Fruit fly (Drosophila melanogaster) whole organism, embryonic: ENCODE measurements around the gene gcm.
A peak's percentile ranks its signal among the peaks of the same experiment; 100 is the strongest.

Experiments used
- Awh ChIP-seq: fragments of 200-800 bp; sonication (Bioruptor generic); IDR thresholded peaks from 2 replicates; pipeline ENCODE4, ENCODE4 v1.3.6; 2022; ENCODE audit warnings: missing biosample characterization, missing genetic modification characterization
- B-H1 ChIP-seq: fragments of 200-800 bp; sonication (Bioruptor generic); IDR thresholded peaks from 3 replicates; pipeline ENCODE4 v1.3.6; 2022; ENCODE audit warnings: missing biosample characterization, missing genetic modification characterization
- CG11247 ChIP-seq: fragments of 200-800 bp; sonication (Bioruptor generic); IDR thresholded peaks from 2 replicates; pipeline ENCODE4 v1.3.6; 2022; ENCODE audit warnings: missing biosample characterization, missing genetic modification characterization
- CG12071 ChIP-seq: fragments of 200-800 bp; sonication (Bioruptor generic); optimal IDR thresholded peaks from 3 replicates; lab custom pipeline; 2018; ENCODE audit warnings: missing biosample characterization, mild to moderate bottlenecking, missing genetic modification characterization
- CG1233 ChIP-seq: fragments of 200-800 bp; sonication (Bioruptor generic); optimal IDR thresholded peaks from 4 replicates; lab custom pipeline; 2018; ENCODE audit warnings: missing biosample characterization, mild to moderate bottlenecking, missing genetic modification characterization
- CG14710 ChIP-seq: fragments of 200-800 bp; sonication (Bioruptor generic); optimal IDR thresholded peaks from 3 replicates; lab custom pipeline; 2019; ENCODE audit warnings: missing biosample characterization, mild to moderate bottlenecking, missing genetic modification characterization, moderate library complexity
- CG1529 ChIP-seq: fragments of 200-800 bp; sonication (Bioruptor generic); optimal IDR thresholded peaks from 3 replicates; lab custom pipeline; 2018; ENCODE audit warnings: missing biosample characterization, missing genetic modification characterization
- CG15696 ChIP-seq: fragments of 200-800 bp; sonication (Bioruptor generic); optimal IDR thresholded peaks from 2 replicates; lab custom pipeline; 2019; ENCODE audit warnings: missing biosample characterization, mild to moderate bottlenecking, missing genetic modification characterization, moderate library complexity
- CG17802 ChIP-seq: fragments of 200-800 bp; sonication (Bioruptor generic); optimal IDR thresholded peaks from 2 replicates; lab custom pipeline; 2018; ENCODE audit warnings: missing biosample characterization, mild to moderate bottlenecking, missing genetic modification characterization, moderate library complexity
- CG18599 ChIP-seq: fragments of 200-800 bp; sonication (Bioruptor generic); optimal IDR thresholded peaks from 3 replicates; lab custom pipeline; 2017; ENCODE audit warnings: missing biosample characterization, missing genetic modification characterization, mild to moderate bottlenecking, moderate library complexity, missing genetic modification reagents
- CG2120 ChIP-seq: fragments of 200-800 bp; sonication (Bioruptor generic); optimal IDR thresholded peaks from 3 replicates; lab custom pipeline; 2016; ENCODE audit warnings: missing biosample characterization, missing genetic modification characterization
- CG30020 ChIP-seq: fragments of 200-800 bp; optimal IDR thresholded peaks from 2 replicates; lab custom pipeline; 2019; ENCODE audit warnings: missing biosample characterization, mild to moderate bottlenecking, missing genetic modification characterization, moderate library complexity
- CG32767 ChIP-seq: fragments of 200-800 bp; sonication (Bioruptor generic); IDR thresholded peaks from 2 replicates; pipeline ENCODE4 v1.3.6; 2022; ENCODE audit warnings: missing biosample characterization, missing genetic modification characterization
- CG3281 ChIP-seq: fragments of 200-800 bp; sonication (Bioruptor generic); optimal IDR thresholded peaks from 3 replicates; lab custom pipeline; 2017; ENCODE audit warnings: missing biosample characterization, mild to moderate bottlenecking, missing genetic modification characterization
- CG34376 ChIP-seq: fragments of 200-800 bp; sonication (Bioruptor generic); optimal IDR thresholded peaks from 2 replicates; lab custom pipeline; 2018; ENCODE audit warnings: missing biosample characterization, mild to moderate bottlenecking, missing genetic modification characterization
- CG4820 ChIP-seq: fragments of 200-800 bp; sonication (Bioruptor generic); optimal IDR thresholded peaks from 3 replicates; lab custom pipeline; 2016; ENCODE audit warnings: missing biosample characterization, missing genetic modification characterization
- CG6175 ChIP-seq: fragments of 200-800 bp; sonication (Bioruptor generic); IDR thresholded peaks from 3 replicates; pipeline ENCODE4 v1.3.6; 2022; ENCODE audit warnings: missing biosample characterization, missing genetic modification characterization
- CG6765 ChIP-seq: fragments of 200-800 bp; sonication (Bioruptor generic); optimal IDR thresholded peaks from 3 replicates; lab custom pipeline; 2017; ENCODE audit warnings: missing biosample characterization, mild to moderate bottlenecking, missing genetic modification characterization
- CG9876 ChIP-seq: fragments of 200-800 bp; sonication (Bioruptor generic); optimal IDR thresholded peaks from 2 replicates; lab custom pipeline; 2016; ENCODE audit warnings: missing biosample characterization, missing genetic modification characterization
- Chrac-16 ChIP-seq: fragments of 200-800 bp; sonication (Bioruptor generic); optimal IDR thresholded peaks from 3 replicates; lab custom pipeline; 2016; ENCODE audit warnings: missing biosample characterization, missing genetic modification characterization
- D19A ChIP-seq: fragments of 200-800 bp; optimal IDR thresholded peaks from 3 replicates; lab custom pipeline; 2019; ENCODE audit warnings: missing biosample characterization, mild to moderate bottlenecking, missing genetic modification characterization, moderate library complexity
- Dip2 ChIP-seq: fragments of 200-800 bp; sonication (Bioruptor generic); IDR thresholded peaks from 2 replicates; pipeline ENCODE4 v1.3.6; 2022; ENCODE audit warnings: missing biosample characterization, missing genetic modification characterization
- Doc2 ChIP-seq: fragments of 200-800 bp; sonication (Bioruptor generic); IDR thresholded peaks from 2 replicates; pipeline ENCODE4 v1.3.6; 2022; ENCODE audit warnings: missing biosample characterization, missing genetic modification characterization
- Doc3 ChIP-seq: fragments of 200-800 bp; sonication (Bioruptor generic); IDR thresholded peaks from 3 replicates; pipeline ENCODE4 v1.3.6; 2022; ENCODE audit warnings: missing biosample characterization, missing genetic modification characterization; ENCODE audit not compliant: partially characterized antibody
- E2f2 ChIP-seq: fragments of 200-800 bp; sonication (Bioruptor generic); IDR thresholded peaks from 2 replicates; pipeline ENCODE4 v1.3.6; 2022; ENCODE audit warnings: missing biosample characterization, missing genetic modification characterization
- ERR ChIP-seq: fragments of 200-800 bp; sonication (Bioruptor generic); optimal IDR thresholded peaks from 2 replicates; lab custom pipeline; 2016; ENCODE audit warnings: missing biosample characterization, missing genetic modification characterization
- Eip74EF ChIP-seq, 2 experiments: fragments of 200-800 bp in 1 of 2; fragments of >200 bp in 1 of 2; sonication (Bioruptor generic) in 1 of 2; optimal IDR thresholded peaks; 2 replicates each; lab custom pipeline; 2017 to 2019; ENCODE audit warnings: missing biosample characterization in 2 of 2, missing genetic modification characterization in 2 of 2, mild to moderate bottlenecking in 1 of 2, moderate library complexity in 1 of 2
- Fer3 ChIP-seq: fragments of 200-800 bp; sonication (Bioruptor generic); optimal IDR thresholded peaks from 2 replicates; lab custom pipeline; 2018; ENCODE audit warnings: missing biosample characterization, mild to moderate bottlenecking, missing genetic modification characterization, moderate library complexity
- Lim3 ChIP-seq: fragments of 200-800 bp; sonication (Bioruptor generic); IDR thresholded peaks from 2 replicates; pipeline ENCODE4 v1.3.6; 2022; ENCODE audit warnings: missing biosample characterization, missing genetic modification characterization
- Meics ChIP-seq: fragments of 200-800 bp; sonication (Bioruptor generic); optimal IDR thresholded peaks from 2 replicates; lab custom pipeline; 2017; ENCODE audit warnings: missing biosample characterization, mild to moderate bottlenecking, missing genetic modification characterization
- Scr ChIP-seq: fragments of 200-800 bp; sonication (Bioruptor generic); IDR thresholded peaks from 2 replicates; pipeline ENCODE4 v1.3.6; 2022; ENCODE audit warnings: missing biosample characterization, missing genetic modification characterization; ENCODE audit not compliant: partially characterized antibody
- Stat92E ChIP-seq, 3 experiments: fragments of >200 bp in 2 of 3; fragments of 200-800 bp in 1 of 3; sonication (Bioruptor generic) in 1 of 3; optimal IDR thresholded peaks; 2 replicates each; lab custom pipeline; 2017 to 2019; ENCODE audit warnings: missing biosample characterization in 3 of 3, missing genetic modification characterization in 3 of 3, mild to moderate bottlenecking in 1 of 3, moderate library complexity in 1 of 3
- Xrp1 ChIP-seq: fragments of 200-800 bp; sonication (Bioruptor generic); IDR thresholded peaks from 2 replicates; pipeline ENCODE4 v1.3.6; 2022; ENCODE audit warnings: missing biosample characterization, missing genetic modification characterization
- az2 ChIP-seq: fragments of 200-800 bp; sonication (Bioruptor generic); optimal IDR thresholded peaks from 3 replicates; lab custom pipeline; 2016; ENCODE audit warnings: missing biosample characterization, missing genetic modification characterization
- ci ChIP-seq: fragments of 200-800 bp; sonication (Bioruptor generic); IDR thresholded peaks from 3 replicates; pipeline ENCODE4 v1.3.6; 2022; ENCODE audit warnings: missing biosample characterization, missing genetic modification characterization
- emc ChIP-seq: fragments of 200-800 bp; sonication (Bioruptor generic); optimal IDR thresholded peaks from 2 replicates; lab custom pipeline; 2016; ENCODE audit warnings: missing biosample characterization, missing genetic modification characterization
- gcm2 ChIP-seq: fragments of 200-800 bp; sonication (Bioruptor generic); optimal IDR thresholded peaks from 2 replicates; lab custom pipeline; 2016; ENCODE audit warnings: missing biosample characterization, missing genetic modification characterization
- hth ChIP-seq: fragments of >200 bp; optimal IDR thresholded peaks from 2 replicates; lab custom pipeline; 2017; ENCODE audit warnings: inconsistent platforms
- klu ChIP-seq: fragments of 200-800 bp; sonication (Bioruptor generic); IDR thresholded peaks from 2 replicates; pipeline ENCODE4 v1.3.6; 2022; ENCODE audit warnings: missing biosample characterization, missing genetic modification characterization
- kni ChIP-seq: fragments of 200-800 bp; sonication (Bioruptor generic); optimal IDR thresholded peaks from 3 replicates; lab custom pipeline; 2017; ENCODE audit warnings: mild to moderate bottlenecking, missing biosample characterization, missing genetic modification reagents, missing genetic modification characterization
- mam ChIP-seq: fragments of 200-800 bp; sonication (Bioruptor generic); optimal IDR thresholded peaks from 3 replicates; lab custom pipeline; 2016; ENCODE audit warnings: missing biosample characterization, missing genetic modification characterization
- org-1 ChIP-seq: fragments of 200-800 bp; sonication (Bioruptor generic); optimal IDR thresholded peaks from 2 replicates; lab custom pipeline; 2017; ENCODE audit warnings: missing biosample characterization, missing genetic modification characterization
- pho ChIP-seq: fragments of 200-800 bp; sonication (Bioruptor generic); optimal IDR thresholded peaks from 2 replicates; lab custom pipeline; 2016; ENCODE audit warnings: missing biosample characterization, missing genetic modification characterization
- pnt ChIP-seq: fragments of 200-800 bp; sonication (Bioruptor generic); optimal IDR thresholded peaks from 3 replicates; lab custom pipeline; 2016; ENCODE audit warnings: missing biosample characterization, missing genetic modification characterization
- pros ChIP-seq: fragments of 200-800 bp; sonication (Bioruptor generic); optimal IDR thresholded peaks from 3 replicates; lab custom pipeline; 2019; ENCODE audit warnings: missing biosample characterization, mild to moderate bottlenecking, missing genetic modification characterization, moderate library complexity
- repo ChIP-seq: fragments of 200-800 bp; sonication (Bioruptor generic); optimal IDR thresholded peaks from 2 replicates; lab custom pipeline; 2016; ENCODE audit warnings: missing biosample characterization, missing genetic modification characterization
- sens-2 ChIP-seq: fragments of 200-800 bp; sonication (Bioruptor generic); IDR thresholded peaks from 2 replicates; pipeline ENCODE4 v1.3.6; 2022; ENCODE audit warnings: missing biosample characterization, missing genetic modification characterization
- tna ChIP-seq: fragments of 200-800 bp; sonication (Bioruptor generic); IDR thresholded peaks from 2 replicates; pipeline ENCODE4 v1.3.6; 2022; ENCODE audit warnings: missing biosample characterization, missing genetic modification characterization; ENCODE audit not compliant: partially characterized antibody
- unc-4 ChIP-seq: fragments of 200-800 bp; sonication (Bioruptor generic); IDR thresholded peaks from 2 replicates; pipeline ENCODE4 v1.3.6; 2022; ENCODE audit warnings: missing biosample characterization, missing genetic modification characterization; ENCODE audit not compliant: partially characterized antibody

The gcm gene

DNA sequence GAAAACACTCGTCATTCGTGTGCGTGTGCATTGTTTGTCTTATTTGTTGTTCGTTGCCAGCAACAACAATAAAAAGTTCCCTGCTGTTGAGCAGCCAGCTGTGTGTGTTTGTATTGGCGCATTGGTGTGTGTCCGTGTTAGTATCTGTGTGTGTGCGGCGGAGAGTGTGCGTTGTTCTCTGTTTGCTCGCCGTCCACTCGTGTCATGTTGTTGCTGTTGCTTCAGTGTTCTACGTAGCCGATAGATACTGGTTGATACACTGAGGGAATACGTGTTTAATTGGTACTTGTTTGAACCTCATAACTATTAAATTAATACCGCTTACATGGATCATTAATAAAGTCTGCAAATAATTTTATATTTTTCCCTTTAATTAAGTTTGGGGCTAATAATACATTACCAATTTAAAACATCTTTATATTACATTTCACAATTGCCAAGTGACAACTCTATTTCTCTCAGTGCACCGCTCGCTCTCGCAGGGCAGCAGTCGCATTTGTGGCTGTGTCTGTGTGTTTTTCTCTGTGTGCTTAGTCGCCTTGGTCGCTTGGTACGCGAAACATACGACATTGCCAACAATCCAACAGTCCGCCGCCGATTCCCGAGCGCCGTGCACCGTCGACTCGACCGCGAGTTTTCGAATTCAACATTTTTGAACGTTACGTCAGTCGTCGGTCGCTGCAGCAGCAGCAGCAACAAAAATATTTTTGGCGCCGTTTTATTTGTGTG is 13.0 kb downstream of the gcm start, which contains the start of gene brwl (continued):
- TF ChIP-seq Doc3 (GFP tag; lab: Robert Waterston, UW) (no peak), CG9876 (GFP tag; lab: Kevin White, UChicago) (peak; percentile 95), kni (peak; percentile 95), az2 (GFP tag; lab: Kevin White, UChicago) (peak; percentile 99), ci (GFP tag; lab: Robert Waterston, UW) (peak; percentile 98), Fer3 (peak; percentile 98), sens-2 (GFP tag; lab: Robert Waterston, UW) (peak; percentile 95), gcm2 (GFP tag; lab: Kevin White, UChicago) (peak; percentile 97), Chrac-16 (GFP tag; lab: Kevin White, UChicago) (peak; percentile 99), repo (GFP tag; lab: Kevin White, UChicago) (peak; percentile 97), unc-4 (GFP tag; lab: Robert Waterston, UW) (0 out of 2 replicates have a peak, but pooled peaks have one; percentile 11), CG17802 (tag; lab: Kevin White, UChicago) (peak; percentile 87), CG11247 (GFP tag; lab: Robert Waterston, UW) (peak; percentile 96), CG1233 (GFP tag; lab: Kevin White, UChicago) (peak; percentile 99), CG32767 (GFP tag; lab: Robert Waterston, UW) (peak; percentile 99), Awh (peak; percentile 98), emc (GFP tag; lab: Kevin White, UChicago) (peak; percentile 94), CG18599 (GFP tag; lab: Kevin White, UChicago) (peak; percentile 99), pho (GFP tag; lab: Kevin White, UChicago) (peak; percentile 98), Dip2 (GFP tag; lab: Robert Waterston, UW) (peak; percentile 77), Scr (no peak; the same call in 1 of the 2 replicates), Xrp1 (GFP tag; lab: Robert Waterston, UW) (peak; percentile 99), Lim3 (peak; percentile 92), Doc2 (GFP tag; lab: Robert Waterston, UW) (peak; percentile 93), CG2120 (GFP tag; lab: Kevin White, UChicago) (peak; percentile 99), tna (no peak), mam (GFP tag; lab: Kevin White, UChicago) (peak; percentile 98), CG14710 (peak; percentile 98), D19A (tag; lab: Kevin White, UChicago) (peak; percentile 97), org-1 (peak; percentile 99), CG30020 (tag; lab: Kevin White, UChicago) (peak; percentile 88), E2f2 (GFP tag; lab: Robert Waterston, UW) (peak; percentile 88), B-H1 (peak; percentile 98), CG6765 (GFP tag; lab: Kevin White, UChicago) (peak; percentile 98), ERR (GFP tag; lab: Kevin White, UChicago) (peak; percentile 96), klu (GFP tag; lab: Robert Waterston, UW) (peak; percentile 97), CG15696 (peak; percentile 98), CG1529 (GFP tag; lab: Kevin White, UChicago) (peak; percentile 98), pros (GFP tag; lab: Kevin White, UChicago) (peak; percentile 70), Meics (GFP tag; lab: Kevin White, UChicago) (peak; percentile 99), hth (lab: Kevin White, UChicago) (no peak), Eip74EF (GFP tag; optimal IDR thresholded peaks at IDR 0.05; lab: Kevin White, UChicago) (peak in 1 of 2 experiments; percentile 98), Stat92E (GFP tag; optimal IDR thresholded peaks at IDR 0.05; lab: Kevin White, UChicago) (peak in 1 of 3 experiments; percentile 97), CG34376 (GFP tag; lab: Kevin White, UChicago) (peak; percentile 98), pnt (GFP tag; lab: Kevin White, UChicago) (peak; percentile 98), CG6175 (peak; percentile 94), CG3281 (GFP tag; lab: Kevin White, UChicago) (peak; percentile 99), CG4820 (peak; percentile 98), CG12071 (peak; percentile 97)
